Worm (Caenorhabditis elegans) whole organism, L4 larva: Measurements from ENCODE around the gene F23F12.12.
A peak's percentile ranks its signal among the peaks of the same experiment; 100 is the strongest.
"Not testable (repeated sequence)": the region's sequence is repeated elsewhere in the genome, so short reads cannot be mapped to it uniquely, and the experiment has no call there.

Source experiments
- D1046.2 ChIP-seq: fragments of 200-800 bp; sonication (Bioruptor generic); IDR thresholded peaks from 2 replicates; pipeline ENCODE4 v1.3.6; 2022; ENCODE audit warnings: missing genetic modification characterization, missing compliant biosample characterization
- F26F4.8 ChIP-seq: fragments of 200-800 bp; sonication (Bioruptor generic); conservative IDR thresholded peaks from 2 replicates; pipeline ENCODE4 v1.3.6; 2022; ENCODE audit warnings: missing genetic modification characterization, missing compliant biosample characterization
- F37D6.2 ChIP-seq: sonication (generic microtip); optimal IDR thresholded peaks from 2 replicates; lab custom pipeline; 2016; ENCODE audit warnings: mild to moderate bottlenecking, missing genetic modification characterization, missing compliant biosample characterization
- T26A8.4 ChIP-seq: fragments of 200-800 bp; sonication (Bioruptor generic); IDR thresholded peaks from 2 replicates; pipeline ENCODE4 v1.3.6; 2022; ENCODE audit warnings: missing genetic modification characterization, missing compliant biosample characterization
- Y105C5A.15 ChIP-seq: fragments of 200-800 bp; sonication (Bioruptor generic); IDR thresholded peaks from 2 replicates; pipeline ENCODE4 v1.3.6; 2022; ENCODE audit warnings: missing genetic modification characterization, missing compliant biosample characterization
- Y48G9A.11 ChIP-seq: fragments of 200-800 bp; sonication (Bioruptor generic); IDR thresholded peaks from 2 replicates; pipeline ENCODE4 v1.3.6; 2022; ENCODE audit warnings: missing genetic modification reagents, missing genetic modification characterization, missing compliant biosample characterization
- Y75B8A.6 ChIP-seq: fragments of 200-800 bp; sonication (Bioruptor generic); IDR thresholded peaks from 2 replicates; pipeline ENCODE4 v1.3.6; 2022; ENCODE audit warnings: missing genetic modification reagents, missing genetic modification characterization, missing compliant biosample characterization
- aha-1 ChIP-seq: fragments of 150-350 bp; peaks from one replicate; lab custom pipeline; 2014; ENCODE audit warnings: missing biosample characterization, missing genetic modification characterization
- arid-1 ChIP-seq: fragments of 200-800 bp; sonication (Bioruptor generic); conservative IDR thresholded peaks from 2 replicates; pipeline ENCODE4 v1.3.6; 2022; ENCODE audit warnings: missing genetic modification reagents, missing genetic modification characterization, missing compliant biosample characterization
- ceh-20 ChIP-seq: fragments of 200-800 bp; sonication (Bioruptor generic); IDR thresholded peaks from 2 replicates; pipeline ENCODE4 v1.3.6; 2022; ENCODE audit warnings: missing genetic modification reagents, missing genetic modification characterization, missing compliant biosample characterization
- ceh-44 ChIP-seq: fragments of 200-800 bp; sonication (Bioruptor generic); IDR thresholded peaks from 2 replicates; pipeline ENCODE4 v1.3.6; 2022; ENCODE audit warnings: missing genetic modification reagents, missing genetic modification characterization, missing compliant biosample characterization
- ctbp-1 ChIP-seq: fragments of 200-800 bp; sonication (Bioruptor generic); IDR thresholded peaks from 2 replicates; pipeline ENCODE4 v1.3.6; 2022; ENCODE audit warnings: missing genetic modification reagents, missing genetic modification characterization, missing compliant biosample characterization
- daf-16 ChIP-seq, 3 experiments: sonication (generic microtip); optimal IDR thresholded peaks; 2 replicates each; lab custom pipeline; 2016 to 2017; ENCODE audit warnings: missing genetic modification characterization in 3 of 3, missing genetic modification reagents in 3 of 3, mild to moderate bottlenecking in 2 of 3, missing compliant biosample characterization in 2 of 3, missing biosample characterization in 1 of 3, moderate library complexity in 1 of 3
- dmd-6 ChIP-seq: fragments of 200-800 bp; sonication (Bioruptor generic); IDR thresholded peaks from 2 replicates; pipeline ENCODE4 v1.3.6; 2022; ENCODE audit warnings: missing genetic modification reagents, missing genetic modification characterization, missing compliant biosample characterization
- dmd-8 ChIP-seq: fragments of 200-800 bp; sonication (Bioruptor generic); IDR thresholded peaks from 2 replicates; pipeline ENCODE4 v1.3.6; 2022; ENCODE audit warnings: missing genetic modification characterization, missing compliant biosample characterization
- duxl-1 ChIP-seq: sonication (generic microtip); optimal IDR thresholded peaks from 2 replicates; lab custom pipeline; 2016; ENCODE audit warnings: mild to moderate bottlenecking, missing genetic modification characterization, moderate library complexity, missing compliant biosample characterization; ENCODE audit not compliant: poor library complexity
- dve-1 ChIP-seq: sonication (generic microtip); optimal IDR thresholded peaks from 2 replicates; lab custom pipeline; 2017; ENCODE audit warnings: antibody characterized with exemption, mild to moderate bottlenecking, missing genetic modification characterization, missing compliant biosample characterization; ENCODE audit not compliant: insufficient read depth
- egl-43 ChIP-seq: fragments of 200-800 bp; sonication (Bioruptor generic); IDR thresholded peaks from 2 replicates; pipeline ENCODE4 v1.3.6; 2022; ENCODE audit warnings: missing genetic modification reagents, missing genetic modification characterization, missing compliant biosample characterization
- hlh-30 ChIP-seq: sonication (generic microtip); optimal IDR thresholded peaks from 2 replicates; lab custom pipeline; 2017; ENCODE audit warnings: antibody characterized with exemption, mild to moderate bottlenecking, missing genetic modification characterization, missing compliant biosample characterization; ENCODE audit not compliant: insufficient read depth
- hmg-1.1 ChIP-seq: fragments of 200-800 bp; sonication (Bioruptor generic); IDR thresholded peaks from 2 replicates; pipeline ENCODE4 v1.3.6; 2022; ENCODE audit warnings: missing genetic modification reagents, missing genetic modification characterization, missing compliant biosample characterization
- lin-13 ChIP-seq: fragments of 150-350 bp; optimal IDR thresholded peaks from 2 replicates; lab custom pipeline; 2014; ENCODE audit warnings: missing biosample characterization, missing genetic modification reagents, missing genetic modification characterization
- lin-29 ChIP-seq: fragments of 200-800 bp; sonication (Bioruptor generic); IDR thresholded peaks from 2 replicates; pipeline ENCODE4 v1.3.6; 2022; ENCODE audit warnings: missing genetic modification reagents, missing genetic modification characterization, missing compliant biosample characterization
- mdl-1 ChIP-seq, 2 experiments: fragments of 150-350 bp in 1 of 2; sonication (generic microtip) in 1 of 2; optimal IDR thresholded peaks; 2 replicates each; lab custom pipeline; 2014 to 2017; ENCODE audit warnings: missing biosample characterization in 2 of 2, missing genetic modification characterization in 2 of 2
- mep-1 ChIP-seq: fragments of 150-350 bp; sonication (generic microtip); optimal IDR thresholded peaks from 3 replicates; lab custom pipeline; 2014; ENCODE audit warnings: missing biosample characterization, missing genetic modification characterization
- mes-2 ChIP-seq: sonication (generic microtip); optimal IDR thresholded peaks from 2 replicates; lab custom pipeline; 2016; ENCODE audit warnings: missing genotype, mild to moderate bottlenecking, missing genetic modification characterization, missing compliant biosample characterization; ENCODE audit not compliant: poor library complexity, severe bottlenecking
- mxl-3 ChIP-seq: fragments of 200-800 bp; sonication (Bioruptor generic); optimal IDR thresholded peaks from 2 replicates; lab custom pipeline; 2018; ENCODE audit warnings: mild to moderate bottlenecking, missing genetic modification characterization, missing compliant biosample characterization
- nhr-102 ChIP-seq: sonication (generic microtip); optimal IDR thresholded peaks from 2 replicates; lab custom pipeline; 2016; ENCODE audit warnings: mild to moderate bottlenecking, missing genetic modification characterization, moderate library complexity, missing compliant biosample characterization
- nhr-11 ChIP-seq: fragments of 150-350 bp; optimal IDR thresholded peaks from 2 replicates; lab custom pipeline; 2014; ENCODE audit warnings: missing biosample characterization, missing genetic modification characterization
- nhr-28 ChIP-seq: fragments of 150-350 bp; optimal IDR thresholded peaks from 2 replicates; lab custom pipeline; 2014; ENCODE audit warnings: missing biosample characterization, missing genetic modification characterization
- nhr-48 ChIP-seq: sonication (generic microtip); optimal IDR thresholded peaks from 2 replicates; lab custom pipeline; 2016; ENCODE audit warnings: mild to moderate bottlenecking, missing genetic modification characterization, missing compliant biosample characterization
- nhr-6 ChIP-seq: fragments of 150-350 bp; optimal IDR thresholded peaks from 2 replicates; lab custom pipeline; 2014; ENCODE audit warnings: missing biosample characterization, missing genetic modification characterization
- php-3 ChIP-seq: fragments of 200-800 bp; sonication (Bioruptor generic); IDR thresholded peaks from 2 replicates; pipeline ENCODE4 v1.3.6; 2022; ENCODE audit warnings: missing genetic modification reagents, missing genetic modification characterization, missing compliant biosample characterization
- skn-1 ChIP-seq: fragments of 150-350 bp; optimal IDR thresholded peaks from 2 replicates; lab custom pipeline; 2014; ENCODE audit warnings: missing biosample characterization, missing genetic modification characterization
- tag-97 ChIP-seq: fragments of 200-800 bp; sonication (Bioruptor generic); IDR thresholded peaks from 2 replicates; pipeline ENCODE4 v1.3.6; 2022; ENCODE audit warnings: missing genetic modification characterization, missing compliant biosample characterization
- unc-130 ChIP-seq: sonication (generic microtip); optimal IDR thresholded peaks from 2 replicates; lab custom pipeline; 2016; ENCODE audit warnings: missing genetic modification reagents, missing genetic modification characterization, missing compliant biosample characterization
- unc-62 ChIP-seq, 3 experiments: fragments of 150-350 bp in 1 of 3; sonication (generic microtip); optimal IDR thresholded peaks in 2 of 3; peaks in 1 of 3; 1 replicate in 1 of 3; 2 replicates in 2 of 3; lab custom pipeline; 2014 to 2017; ENCODE audit warnings: missing biosample characterization in 3 of 3, missing genetic modification characterization in 3 of 3, missing genetic modification reagents in 3 of 3, missing genotype in 1 of 3
- vab-7 ChIP-seq: fragments of 200-800 bp; sonication (Bioruptor generic); IDR thresholded peaks from 2 replicates; pipeline ENCODE4 v1.3.6; 2022; ENCODE audit warnings: missing genetic modification reagents, missing genetic modification characterization, missing compliant biosample characterization
- zfp-2 ChIP-seq: sonication (generic microtip); optimal IDR thresholded peaks from 2 replicates; lab custom pipeline; 2016; ENCODE audit warnings: mild to moderate bottlenecking, missing genetic modification characterization, missing compliant biosample characterization
- zfp-3 ChIP-seq: fragments of 200-800 bp; sonication (Bioruptor generic); conservative IDR thresholded peaks from 2 replicates; pipeline ENCODE4 v1.3.6; 2022; ENCODE audit warnings: missing genetic modification reagents, missing genetic modification characterization, missing compliant biosample characterization
- zip-2 ChIP-seq: fragments of 150-350 bp; optimal IDR thresholded peaks from 2 replicates; lab custom pipeline; 2014; ENCODE audit warnings: missing biosample characterization, missing genetic modification characterization

F23F12.12 gene

ce11 chrIII:6551187-6552058 lies 43.5 kb downstream of the F23F12.12 start, which contains the start of gene C09E7.7 (continued):
- TF ChIP-seq aha-1 (tag; lab: Kevin White, UChicago) (peak; percentile 95), D1046.2 (GFP tag; lab: Robert Waterston, UW) (peak; percentile 54; the same call in 1 of the 2 replicates), lin-13 (peak; percentile 6), dve-1 (tag; lab: Kevin White, UChicago) (peak; percentile 7), hmg-1.1 (GFP tag; lab: Robert Waterston, UW) (peak; percentile 77), T26A8.4 (peak; percentile 69), lin-29 (GFP tag; lab: Robert Waterston, UW) (0 out of 2 replicates have a peak, but pooled peaks have one; percentile 40), unc-130 (GFP tag; lab: Kevin White, UChicago) (peak; percentile 49), egl-43 (GFP tag; lab: Robert Waterston, UW) (peak; percentile 66), Y48G9A.11 (GFP tag; lab: Robert Waterston, UW) (0 out of 2 replicates have a peak, but pooled peaks have one; percentile 14), ceh-20 (GFP tag; lab: Robert Waterston, UW) (peak; percentile 65; the same call in 1 of the 2 replicates), zfp-3 (GFP tag; lab: Robert Waterston, UW) (peak; percentile 42; the same call in 1 of the 2 replicates), tag-97 (GFP tag; lab: Robert Waterston, UW) (0 out of 2 replicates have a peak, but pooled peaks have one; percentile 44), Y75B8A.6 (GFP tag; lab: Robert Waterston, UW) (0 out of 2 replicates have a peak, but pooled peaks have one; percentile 14), nhr-48 (peak; percentile 56), arid-1 (GFP tag; lab: Robert Waterston, UW) (peak; percentile 55; the same call in 1 of the 2 replicates), ctbp-1 (GFP tag; lab: Robert Waterston, UW) (peak; percentile 71; the same call in 1 of the 2 replicates), daf-16 (GFP tag; optimal IDR thresholded peaks at IDR 0.05; lab: Kevin White, UChicago) (peak in 1 of 2 experiments; percentile 25), daf-16 (tag; optimal IDR thresholded peaks at IDR 0.05; lab: Kevin White, UChicago) (peak; percentile 37), nhr-28 (tag; lab: Kevin White, UChicago) (peak; percentile 2), hlh-30 (tag; lab: Kevin White, UChicago) (peak; percentile 55), vab-7 (peak; percentile 68), F37D6.2 (tag; lab: Kevin White, UChicago) (peak; percentile 58), unc-62 (GFP tag; optimal IDR thresholded peaks at IDR 0.05 in 1 of 2; lab: Kevin White, UChicago) (peak in 1 of 2 experiments; percentile 63), dmd-6 (peak; percentile 62), nhr-102 (tag; lab: Kevin White, UChicago) (peak; percentile 14), mep-1 (tag; lab: Kevin White, UChicago) (peak; percentile 77), mdl-1 (tag; optimal IDR thresholded peaks at IDR 0.05; lab: Kevin White, UChicago) (peak in 1 of 2 experiments; percentile 38), zfp-2 (tag; lab: Kevin White, UChicago) (peak; percentile 10), ceh-44 (GFP tag; lab: Robert Waterston, UW) (peak; percentile 77), mxl-3 (GFP tag; lab: Kevin White, UChicago) (peak; percentile 35)
- TF ChIP-seq unc-62 (tag; optimal IDR thresholded peaks at IDR 0.05; lab: Kevin White, UChicago), result not testable (repeated sequence)

- TF ChIP-seq F26F4.8 (no peak), dmd-8 (GFP tag; lab: Robert Waterston, UW) (no peak), ceh-44 (GFP tag; lab: Robert Waterston, UW) (no peak), zip-2 (tag; lab: Kevin White, UChicago) (no peak), unc-62 (GFP tag; optimal IDR thresholded peaks at IDR 0.05 in 1 of 2; lab: Kevin White, UChicago) (no peak), unc-62 (tag; optimal IDR thresholded peaks at IDR 0.05; lab: Kevin White, UChicago) (no peak), mes-2 (tag; lab: Kevin White, UChicago) (no peak), Y105C5A.15 (no peak), skn-1 (tag; lab: Kevin White, UChicago) (no peak), nhr-11 (tag; lab: Kevin White, UChicago) (no peak), daf-16 (GFP tag; optimal IDR thresholded peaks at IDR 0.05; lab: Kevin White, UChicago) (no peak), daf-16 (tag; optimal IDR thresholded peaks at IDR 0.05; lab: Kevin White, UChicago) (no peak), D1046.2 (GFP tag; lab: Robert Waterston, UW) (no peak), php-3 (GFP tag; lab: Robert Waterston, UW) (no peak), duxl-1 (tag; lab: Kevin White, UChicago) (no peak), hlh-30 (tag; lab: Kevin White, UChicago) (no peak), nhr-6 (no peak), nhr-102 (tag; lab: Kevin White, UChicago) (no peak)
Observed at ce11 chrIII:6558487-6558886, 50.6 kb downstream of the F23F12.12 start, which contains the start of gene C09E7.8. Gene C09E7.8, minus strand, starts transcription at chrIII:6558587.
